Fruit fly (Drosophila melanogaster) whole organism, adult: ENCODE data around the gene RFeSP.

Experiments used
- CG5204 ChIP-seq: fragments of 200-800 bp; sonication (Bioruptor generic); optimal IDR thresholded peaks from 2 replicates; lab custom pipeline; 2016; ENCODE audit warnings: missing biosample characterization, missing genetic modification characterization
- CG7045 ChIP-seq: fragments of 200-800 bp; sonication (Bioruptor generic); optimal IDR thresholded peaks from 2 replicates; lab custom pipeline; 2017; ENCODE audit warnings: missing biosample characterization, mild to moderate bottlenecking, missing genetic modification characterization
- Clk ChIP-seq: fragments of 200-800 bp; sonication (Bioruptor generic); optimal IDR thresholded peaks from 2 replicates; lab custom pipeline; 2017; ENCODE audit warnings: missing biosample characterization, missing genetic modification characterization
- Crg-1 ChIP-seq: fragments of 200-800 bp; sonication (Bioruptor generic); optimal IDR thresholded peaks from 2 replicates; lab custom pipeline; 2016; ENCODE audit warnings: missing biosample characterization, missing genetic modification characterization
- cnc ChIP-seq, 2 experiments: fragments of >200 bp; optimal IDR thresholded peaks; 2 replicates each; lab custom pipeline; 2017
- kay ChIP-seq: fragments of 200-800 bp; sonication (Bioruptor generic); peaks from one replicate; lab custom pipeline; 2016; ENCODE audit warnings: missing biosample characterization, missing genetic modification characterization, borderline replicate concordance
- pad ChIP-seq: fragments of 200-800 bp; sonication (Bioruptor generic); optimal IDR thresholded peaks from 3 replicates; lab custom pipeline; 2017; ENCODE audit warnings: missing biosample characterization, missing genetic modification characterization, mild to moderate bottlenecking, moderate library complexity, missing genetic modification reagents
- tj ChIP-seq: fragments of 200-800 bp; sonication (Bioruptor generic); optimal IDR thresholded peaks from 3 replicates; lab custom pipeline; 2017; ENCODE audit warnings: missing biosample characterization, mild to moderate bottlenecking, missing genetic modification characterization, moderate library complexity

DNA sequence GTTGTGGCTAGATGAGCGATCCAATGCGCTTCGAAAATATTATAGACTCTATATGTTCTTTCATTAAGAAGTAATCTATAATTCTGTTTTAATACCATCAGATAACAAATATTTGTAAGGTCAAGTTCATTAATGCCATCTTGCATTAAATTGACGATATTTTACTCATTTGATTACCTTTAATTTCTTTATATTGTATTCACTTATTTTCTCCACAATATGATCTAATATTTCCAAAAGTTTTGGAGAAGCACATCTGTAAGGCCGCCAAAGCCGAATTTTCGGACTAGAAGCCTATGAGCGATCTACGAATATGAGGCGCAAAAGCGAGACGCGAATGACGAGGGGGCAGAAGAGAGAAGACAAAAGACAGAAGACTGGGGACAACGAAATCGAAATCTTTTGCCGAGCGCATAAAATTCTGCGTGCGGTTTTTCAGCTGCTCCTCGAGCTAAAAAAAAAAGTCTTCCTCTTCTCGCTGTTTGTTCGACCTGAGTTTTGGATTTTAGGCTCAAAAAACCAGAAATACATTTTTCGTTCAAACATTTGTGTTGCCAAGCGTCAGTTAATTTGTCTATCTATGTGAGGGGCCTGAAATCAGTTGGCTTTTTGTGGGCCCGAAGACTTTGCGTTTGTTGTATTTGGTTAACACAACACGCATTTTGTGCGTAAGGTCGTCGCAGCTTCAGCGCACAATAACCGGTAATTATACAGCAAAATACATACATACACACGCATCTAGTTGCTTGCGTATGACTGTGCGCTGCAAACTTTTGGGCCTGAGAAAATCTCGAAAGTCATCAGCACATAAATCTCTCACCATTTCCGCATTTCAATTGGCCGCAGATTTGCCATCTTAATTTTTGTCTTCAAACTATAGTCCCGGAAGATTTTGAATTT is 24.9 kb upstream of the RFeSP start:
- TF ChIP-seq pad (GFP tag; lab: Kevin White, UChicago): no peak
- TF ChIP-seq Clk: no peak
- TF ChIP-seq tj (GFP tag; lab: Kevin White, UChicago): no peak
- TF ChIP-seq kay (GFP tag; lab: Kevin White, UChicago): no peak
- TF ChIP-seq Crg-1 (GFP tag; lab: Kevin White, UChicago): no peak
- no peak for TF ChIP-seq CG7045 (GFP tag; lab: Kevin White, UChicago)
- no peak for TF ChIP-seq cnc (optimal IDR thresholded peaks at IDR 0.05; lab: Kevin White, UChicago)
- TF ChIP-seq CG5204: no peak
